Worm (Caenorhabditis elegans) whole organism, young adult: ENCODE results near the gene F56D5.2.

Experiments used
- F23B12.7 ChIP-seq: sonication (generic microtip); optimal IDR thresholded peaks from 2 replicates; lab custom pipeline; 2017; ENCODE audit warnings: missing genetic modification characterization, mild to moderate bottlenecking, missing compliant biosample characterization, antibody characterized with exemption, moderate library complexity; ENCODE audit not compliant: insufficient read depth
- F37B4.10 ChIP-seq: fragments of 200-800 bp; sonication (Bioruptor generic); IDR thresholded peaks from 2 replicates; pipeline ENCODE4 v1.3.6; 2022; ENCODE audit warnings: missing genetic modification characterization, missing compliant biosample characterization
- Y67H2A.10 ChIP-seq: fragments of 200-800 bp; sonication (Bioruptor generic); conservative IDR thresholded peaks from 2 replicates; pipeline ENCODE4 v1.3.6; 2022; ENCODE audit warnings: missing genetic modification reagents, missing genetic modification characterization, missing compliant biosample characterization
- ZK185.1 ChIP-seq: sonication (generic microtip); optimal IDR thresholded peaks from 2 replicates; lab custom pipeline; 2016; ENCODE audit warnings: mild to moderate bottlenecking, missing genetic modification characterization, missing compliant biosample characterization; ENCODE audit not compliant: poor library complexity, severe bottlenecking
- ama-1 ChIP-seq, 3 experiments: fragments of 150-350 bp in 1 of 3; sonication (generic microtip) in 2 of 3; optimal IDR thresholded peaks; 2 replicates each; lab custom pipeline; 2014 to 2018; ENCODE audit warnings: missing biosample characterization in 2 of 3, missing genetic modification characterization in 2 of 3, missing genetic modification reagents in 2 of 3
- efl-1 ChIP-seq: fragments of 150-350 bp; optimal IDR thresholded peaks from 2 replicates; lab custom pipeline; 2014; ENCODE audit warnings: missing biosample characterization, missing genetic modification reagents, missing genetic modification characterization
- lin-35 ChIP-seq, 3 experiments: fragments of 150-350 bp in 2 of 3; sonication (generic microtip) in 1 of 3; optimal IDR thresholded peaks; 2 replicates each; lab custom pipeline; 2014 to 2018; ENCODE audit warnings: missing biosample characterization in 3 of 3, missing genetic modification characterization in 3 of 3, missing genetic modification reagents in 3 of 3
- mxl-1 ChIP-seq: sonication (generic microtip); optimal IDR thresholded peaks from 2 replicates; lab custom pipeline; 2016; ENCODE audit warnings: missing genetic modification characterization, missing compliant biosample characterization
- sea-2 ChIP-seq: fragments of 200-800 bp; sonication (Bioruptor generic); IDR thresholded peaks from 2 replicates; pipeline ENCODE4 v1.3.6; 2022; ENCODE audit warnings: missing genetic modification characterization, missing compliant biosample characterization

DNA sequence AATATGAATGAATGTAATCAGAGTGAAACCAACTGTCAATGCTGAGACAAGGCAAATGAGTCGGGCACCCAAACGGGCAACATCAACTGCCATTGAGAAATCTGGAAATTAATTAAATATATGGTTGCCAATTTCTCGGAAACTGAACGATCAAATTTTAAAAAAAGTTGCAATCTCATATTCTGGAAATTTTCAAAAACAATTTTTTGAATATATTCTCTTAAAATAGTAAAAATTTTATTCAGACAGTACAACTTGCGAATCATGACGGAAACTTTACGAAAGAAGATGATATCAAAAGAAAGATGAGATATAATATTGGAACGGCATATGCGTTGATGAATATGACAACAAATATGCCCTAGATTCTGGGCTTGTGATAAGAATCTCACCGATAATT lies 2.3 kb downstream of the F56D5.2 start, which contains the start of gene col-121:
- TF ChIP-seq ama-1 (optimal IDR thresholded peaks at IDR 0.05; lab: Kevin White, UChicago) (no peak), ama-1 (GFP tag; optimal IDR thresholded peaks at IDR 0.05; lab: Kevin White, UChicago) (no peak), ZK185.1 (tag; lab: Kevin White, UChicago) (no peak), F23B12.7 (tag; lab: Kevin White, UChicago) (no peak), efl-1 (GFP tag; lab: Kevin White, UChicago) (no peak), sea-2 (GFP tag; lab: Robert Waterston, UW) (no peak), lin-35 (GFP tag; optimal IDR thresholded peaks at IDR 0.05; lab: Kevin White, UChicago) (no peak), mxl-1 (tag; lab: Kevin White, UChicago) (no peak), F37B4.10 (GFP tag; lab: Robert Waterston, UW) (no peak), Y67H2A.10 (GFP tag; lab: Robert Waterston, UW) (no peak)
